Fruit fly (Drosophila melanogaster) whole organism, embryonic: Measurements from ENCODE around the gene CG13876.
A peak's percentile ranks its signal among the peaks of the same experiment; 100 is the strongest.

Source experiments
- ATbp ChIP-seq: fragments of 200-800 bp; sonication (Bioruptor generic); optimal IDR thresholded peaks from 2 replicates; lab custom pipeline; 2017; ENCODE audit warnings: missing biosample characterization, mild to moderate bottlenecking, missing genetic modification characterization, missing genetic modification reagents
- Ada2b ChIP-seq: fragments of 200-800 bp; sonication (Bioruptor generic); IDR thresholded peaks from 2 replicates; pipeline ENCODE4 v1.3.6; 2022; ENCODE audit warnings: missing biosample characterization, missing genetic modification characterization
- CG10267 ChIP-seq: fragments of 200-800 bp; sonication (Bioruptor generic); optimal IDR thresholded peaks from 2 replicates; lab custom pipeline; 2018; ENCODE audit warnings: missing biosample characterization, mild to moderate bottlenecking, missing genetic modification characterization, moderate library complexity
- CG10274 ChIP-seq: fragments of 200-800 bp; sonication (Bioruptor generic); optimal IDR thresholded peaks from 3 replicates; lab custom pipeline; 2017; ENCODE audit warnings: missing biosample characterization, mild to moderate bottlenecking, missing genetic modification characterization
- CG11247 ChIP-seq: fragments of 200-800 bp; sonication (Bioruptor generic); IDR thresholded peaks from 2 replicates; pipeline ENCODE4 v1.3.6; 2022; ENCODE audit warnings: missing biosample characterization, missing genetic modification characterization
- CG13624 ChIP-seq: fragments of 200-800 bp; sonication (Bioruptor generic); optimal IDR thresholded peaks from 2 replicates; lab custom pipeline; 2016; ENCODE audit warnings: missing biosample characterization, missing genetic modification characterization
- CG13775 ChIP-seq: fragments of 200-800 bp; sonication (Bioruptor generic); optimal IDR thresholded peaks from 3 replicates; lab custom pipeline; 2017; ENCODE audit warnings: missing biosample characterization, mild to moderate bottlenecking, missing genetic modification characterization
- CG14710 ChIP-seq: fragments of 200-800 bp; sonication (Bioruptor generic); optimal IDR thresholded peaks from 3 replicates; lab custom pipeline; 2019; ENCODE audit warnings: missing biosample characterization, mild to moderate bottlenecking, missing genetic modification characterization, moderate library complexity
- CG17328 ChIP-seq: fragments of 200-800 bp; sonication (Bioruptor generic); IDR thresholded peaks from 2 replicates; pipeline ENCODE4 v1.3.6; 2022; ENCODE audit warnings: missing biosample characterization, missing genetic modification characterization
- CG17568 ChIP-seq: fragments of 200-800 bp; sonication (Bioruptor generic); optimal IDR thresholded peaks from 2 replicates; lab custom pipeline; 2018; ENCODE audit warnings: missing biosample characterization, mild to moderate bottlenecking, missing genetic modification characterization, moderate library complexity
- CG2199 ChIP-seq: fragments of 200-800 bp; sonication (Bioruptor generic); IDR thresholded peaks from 3 replicates; pipeline ENCODE4 v1.3.6; 2022; ENCODE audit warnings: missing biosample characterization, missing genetic modification characterization
- CG2875 ChIP-seq: fragments of 200-800 bp; sonication (Bioruptor generic); optimal IDR thresholded peaks from 2 replicates; lab custom pipeline; 2017; ENCODE audit warnings: missing biosample characterization, mild to moderate bottlenecking, missing genetic modification characterization, missing genetic modification reagents
- CG30403 ChIP-seq: fragments of 200-800 bp; sonication (Bioruptor generic); optimal IDR thresholded peaks from 3 replicates; lab custom pipeline; 2016; ENCODE audit warnings: missing biosample characterization, missing genetic modification characterization
- CG32767 ChIP-seq: fragments of 200-800 bp; sonication (Bioruptor generic); IDR thresholded peaks from 2 replicates; pipeline ENCODE4 v1.3.6; 2022; ENCODE audit warnings: missing biosample characterization, missing genetic modification characterization
- CG4820 ChIP-seq: fragments of 200-800 bp; sonication (Bioruptor generic); optimal IDR thresholded peaks from 3 replicates; lab custom pipeline; 2016; ENCODE audit warnings: missing biosample characterization, missing genetic modification characterization
- CG4854 ChIP-seq: fragments of 200-800 bp; sonication (Bioruptor generic); optimal IDR thresholded peaks from 2 replicates; lab custom pipeline; 2016; ENCODE audit warnings: missing biosample characterization, missing genetic modification characterization, inconsistent platforms
- CG6689 ChIP-seq: fragments of 200-800 bp; sonication (Bioruptor generic); IDR thresholded peaks from 2 replicates; pipeline ENCODE4 v1.3.6; 2022; ENCODE audit warnings: missing biosample characterization, missing genetic modification characterization
- CG9437 ChIP-seq: fragments of 200-800 bp; sonication (Bioruptor generic); optimal IDR thresholded peaks from 2 replicates; lab custom pipeline; 2018; ENCODE audit warnings: missing biosample characterization, mild to moderate bottlenecking, missing genetic modification characterization
- CG9797 ChIP-seq: fragments of 200-800 bp; sonication (Bioruptor generic); optimal IDR thresholded peaks from 3 replicates; lab custom pipeline; 2018; ENCODE audit warnings: missing biosample characterization, mild to moderate bottlenecking, missing genetic modification characterization
- CoRest ChIP-seq: fragments of 200-800 bp; sonication (Bioruptor generic); optimal IDR thresholded peaks from 3 replicates; lab custom pipeline; 2018; ENCODE audit warnings: missing biosample characterization, mild to moderate bottlenecking, missing genetic modification characterization, moderate library complexity
- Ets97D ChIP-seq: fragments of 200-800 bp; sonication (Bioruptor generic); optimal IDR thresholded peaks from 3 replicates; lab custom pipeline; 2016; ENCODE audit warnings: missing biosample characterization, missing genetic modification characterization
- Gug ChIP-seq: fragments of 200-800 bp; sonication (Bioruptor generic); IDR thresholded peaks from 4 replicates; pipeline ENCODE4 v1.3.6; 2022; ENCODE audit warnings: missing biosample characterization, missing genetic modification characterization
- Hey ChIP-seq: fragments of 200-800 bp; sonication (Bioruptor generic); optimal IDR thresholded peaks from 3 replicates; lab custom pipeline; 2018; ENCODE audit warnings: missing biosample characterization, mild to moderate bottlenecking, missing genetic modification characterization
- MESR4 ChIP-seq: fragments of 200-800 bp; sonication (Bioruptor generic); optimal IDR thresholded peaks from 2 replicates; lab custom pipeline; 2018; ENCODE audit warnings: missing biosample characterization, mild to moderate bottlenecking, missing genetic modification characterization, moderate library complexity
- Mrtf ChIP-seq: fragments of 200-800 bp; sonication (Bioruptor generic); IDR thresholded peaks from 3 replicates; pipeline ENCODE4 v1.3.6; 2022; ENCODE audit warnings: missing biosample characterization, missing genetic modification characterization
- NK7.1 ChIP-seq: fragments of 200-800 bp; sonication (Bioruptor generic); optimal IDR thresholded peaks from 3 replicates; lab custom pipeline; 2016; ENCODE audit warnings: missing biosample characterization, missing genetic modification characterization
- Nf-YB ChIP-seq: fragments of 200-800 bp; sonication (Bioruptor generic); optimal IDR thresholded peaks from 3 replicates; lab custom pipeline; 2019; ENCODE audit warnings: missing biosample characterization, mild to moderate bottlenecking, missing genetic modification characterization, moderate library complexity
- PHDP ChIP-seq: fragments of 200-800 bp; sonication (Bioruptor generic); optimal IDR thresholded peaks from 3 replicates; lab custom pipeline; 2018; ENCODE audit warnings: missing biosample characterization, mild to moderate bottlenecking, missing genetic modification characterization, moderate library complexity
- Xbp1 ChIP-seq: fragments of 200-800 bp; sonication (Bioruptor generic); optimal IDR thresholded peaks from 3 replicates; lab custom pipeline; 2016; ENCODE audit warnings: missing biosample characterization, mild to moderate bottlenecking, missing genetic modification characterization
- ac ChIP-seq: fragments of 200-800 bp; sonication (Bioruptor generic); optimal IDR thresholded peaks from 3 replicates; lab custom pipeline; 2017; ENCODE audit warnings: missing biosample characterization, mild to moderate bottlenecking, missing genetic modification characterization
- ara ChIP-seq: fragments of 200-800 bp; sonication (Bioruptor generic); IDR thresholded peaks from 2 replicates; pipeline ENCODE4 v1.3.6; 2022; ENCODE audit warnings: missing biosample characterization, missing genetic modification characterization
- bsh ChIP-seq, 2 experiments: fragments of 200-800 bp; sonication (Bioruptor generic); optimal IDR thresholded peaks; 2 replicates each; lab custom pipeline; 2017 to 2018; ENCODE audit warnings: mild to moderate bottlenecking in 2 of 2, missing biosample characterization in 2 of 2, missing genetic modification characterization in 2 of 2, moderate library complexity in 1 of 2
- chinmo ChIP-seq: fragments of 200-800 bp; sonication (Bioruptor generic); IDR thresholded peaks from 4 replicates; pipeline ENCODE4 v1.3.6; 2022; ENCODE audit warnings: missing biosample characterization, missing genetic modification characterization; ENCODE audit not compliant: partially characterized antibody
- dm ChIP-seq: fragments of 200-800 bp; sonication (Bioruptor generic); optimal IDR thresholded peaks from 3 replicates; lab custom pipeline; 2016; ENCODE audit warnings: missing biosample characterization, missing genetic modification characterization
- en ChIP-seq: fragments of 200-800 bp; sonication (Bioruptor generic); optimal IDR thresholded peaks from 2 replicates; lab custom pipeline; 2016; ENCODE audit warnings: missing biosample characterization, missing genetic modification characterization
- exex ChIP-seq: fragments of 200-800 bp; sonication (Bioruptor generic); optimal IDR thresholded peaks from 4 replicates; lab custom pipeline; 2018; ENCODE audit warnings: missing biosample characterization, mild to moderate bottlenecking, missing genetic modification characterization, moderate library complexity
- fd102C ChIP-seq: fragments of 200-800 bp; sonication (Bioruptor generic); optimal IDR thresholded peaks from 2 replicates; lab custom pipeline; 2018; ENCODE audit warnings: missing biosample characterization, mild to moderate bottlenecking, missing genetic modification characterization, moderate library complexity
- fd96Cb ChIP-seq: fragments of 200-800 bp; sonication (Bioruptor generic); optimal IDR thresholded peaks from 2 replicates; lab custom pipeline; 2018; ENCODE audit warnings: missing biosample characterization, mild to moderate bottlenecking, missing genetic modification characterization, moderate library complexity
- gem ChIP-seq: fragments of 200-800 bp; sonication (Bioruptor generic); optimal IDR thresholded peaks from 2 replicates; lab custom pipeline; 2019; ENCODE audit warnings: missing biosample characterization, mild to moderate bottlenecking, missing genetic modification characterization, moderate library complexity
- hb ChIP-seq: fragments of 200-800 bp; sonication (Bioruptor generic); IDR thresholded peaks from 3 replicates; pipeline ENCODE4 v1.3.6; 2022; ENCODE audit warnings: missing biosample characterization, missing genetic modification characterization; ENCODE audit not compliant: partially characterized antibody
- jumu ChIP-seq: fragments of 200-800 bp; sonication (Bioruptor generic); optimal IDR thresholded peaks from 3 replicates; lab custom pipeline; 2016; ENCODE audit warnings: missing biosample characterization, missing genetic modification characterization
- nom ChIP-seq: fragments of 200-800 bp; sonication (Bioruptor generic); optimal IDR thresholded peaks from 2 replicates; lab custom pipeline; 2017; ENCODE audit warnings: missing biosample characterization, missing genetic modification characterization, mild to moderate bottlenecking, moderate library complexity, missing genetic modification reagents
- odd ChIP-seq: fragments of 200-800 bp; sonication (Bioruptor generic); optimal IDR thresholded peaks from 2 replicates; lab custom pipeline; 2017; ENCODE audit warnings: missing biosample characterization, mild to moderate bottlenecking, missing genetic modification characterization
- ro ChIP-seq: fragments of 200-800 bp; sonication (Bioruptor generic); IDR thresholded peaks from 2 replicates; pipeline ENCODE4 v1.3.6; 2022; ENCODE audit warnings: missing biosample characterization, missing genetic modification characterization
- sd ChIP-seq: fragments of 200-800 bp; sonication (Bioruptor generic); optimal IDR thresholded peaks from 3 replicates; lab custom pipeline; 2018; ENCODE audit warnings: missing biosample characterization, mild to moderate bottlenecking, missing genetic modification characterization, moderate library complexity
- sima ChIP-seq: fragments of 200-800 bp; sonication (Bioruptor generic); optimal IDR thresholded peaks from 2 replicates; lab custom pipeline; 2016; ENCODE audit warnings: missing biosample characterization, missing genetic modification characterization
- slbo ChIP-seq: fragments of 200-800 bp; sonication (Bioruptor generic); IDR thresholded peaks from 2 replicates; pipeline ENCODE4 v1.3.6; 2022; ENCODE audit warnings: missing biosample characterization, missing genetic modification characterization
- slp2 ChIP-seq: fragments of 200-800 bp; sonication (Bioruptor generic); optimal IDR thresholded peaks from 2 replicates; lab custom pipeline; 2016; ENCODE audit warnings: missing biosample characterization, missing genetic modification characterization
- unpg ChIP-seq: fragments of 200-800 bp; sonication (Bioruptor generic); optimal IDR thresholded peaks from 3 replicates; lab custom pipeline; 2018; ENCODE audit warnings: missing biosample characterization, mild to moderate bottlenecking, missing genetic modification characterization, moderate library complexity
- zfh1 ChIP-seq: fragments of 200-800 bp; sonication (Bioruptor generic); IDR thresholded peaks from 3 replicates; pipeline ENCODE4 v1.3.6; 2022; ENCODE audit warnings: missing biosample characterization, missing genetic modification characterization

Gene CG13876

dm6 chr3L:205723-206284, at the start of gene CG13876, which contains the start of gene Gk1 (continued):
- TF ChIP-seq CG2199 (GFP tag; lab: Robert Waterston, UW) (peak; percentile 94), Nf-YB (peak; percentile 85), ac (GFP tag; lab: Kevin White, UChicago) (peak; percentile 76), chinmo (GFP tag; lab: Robert Waterston, UW) (no peak), CG17328 (peak; percentile 96), CG4820 (GFP tag; lab: Kevin White, UChicago) (peak; percentile 100), ara (GFP tag; lab: Robert Waterston, UW) (peak; percentile 94), CG13775 (GFP tag; lab: Kevin White, UChicago) (peak; percentile 93), Ada2b (peak; percentile 94), Gug (GFP tag; lab: Robert Waterston, UW) (peak; percentile 57; the same call in 2 of the 4 replicates), sd (tag; lab: Kevin White, UChicago) (peak; percentile 94), Mrtf (GFP tag; lab: Robert Waterston, UW) (peak; percentile 85; the same call in 2 of the 3 replicates), jumu (GFP tag; lab: Kevin White, UChicago) (no peak), CG13624 (GFP tag; lab: Kevin White, UChicago) (peak; percentile 58), CG2875 (peak; percentile 85), Ets97D (GFP tag; lab: Kevin White, UChicago) (peak; percentile 25), exex (tag; lab: Kevin White, UChicago) (peak; percentile 91), CG17568 (GFP tag; lab: Kevin White, UChicago) (no peak), Hey (no peak), CG9437 (GFP tag; lab: Kevin White, UChicago) (peak; percentile 93), gem (tag; lab: Kevin White, UChicago) (peak; percentile 98), CoRest (tag; lab: Kevin White, UChicago) (peak; percentile 97), CG32767 (GFP tag; lab: Robert Waterston, UW) (peak; percentile 94), CG30403 (peak; percentile 94), zfh1 (peak; percentile 96), slbo (GFP tag; lab: Robert Waterston, UW) (peak; percentile 95), slp2 (GFP tag; lab: Kevin White, UChicago) (peak; percentile 42), ro (GFP tag; lab: Robert Waterston, UW) (peak; percentile 78), fd102C (GFP tag; lab: Kevin White, UChicago) (peak; percentile 69), en (GFP tag; lab: Kevin White, UChicago) (no peak), NK7.1 (no peak), CG9797 (peak; percentile 24), bsh (GFP tag; optimal IDR thresholded peaks at IDR 0.05; lab: Kevin White, UChicago) (peak; percentile 76 to 96), CG14710 (peak; percentile 100), PHDP (tag; lab: Kevin White, UChicago) (peak; percentile 99), CG11247 (peak; percentile 91), CG6689 (GFP tag; lab: Robert Waterston, UW) (peak; percentile 97), fd96Cb (peak; percentile 92), unpg (GFP tag; lab: Kevin White, UChicago) (peak; percentile 98), CG4854 (GFP tag; lab: Kevin White, UChicago) (peak; percentile 69), CG10267 (tag; lab: Kevin White, UChicago) (peak; percentile 91), CG10274 (GFP tag; lab: Kevin White, UChicago) (peak; percentile 79), sima (GFP tag; lab: Kevin White, UChicago) (no peak), hb (GFP tag; lab: Robert Waterston, UW) (no peak), Xbp1 (GFP tag; lab: Kevin White, UChicago) (peak; percentile 93), odd (GFP tag; lab: Kevin White, UChicago) (peak; percentile 93), MESR4 (peak; percentile 48), dm (no peak), ATbp (GFP tag; lab: Kevin White, UChicago) (peak; percentile 88), nom (GFP tag; lab: Kevin White, UChicago) (peak; percentile 96)
